Worm (Caenorhabditis elegans) whole organism, L1 larva: ENCODE results near the gene glo-4.

Experiments
- aly-2 ChIP-seq: fragments of 150-350 bp; optimal IDR thresholded peaks from 2 replicates; lab custom pipeline; 2014; ENCODE audit warnings: missing biosample characterization, missing genetic modification characterization
- ceh-82 ChIP-seq, 3 experiments: fragments of 150-350 bp in 1 of 3; sonication (generic microtip) in 2 of 3; optimal IDR thresholded peaks; 2 replicates each; lab custom pipeline; 2014 to 2017; ENCODE audit warnings: missing biosample characterization in 3 of 3, missing genetic modification characterization in 3 of 3
- dpl-1 ChIP-seq, 3 experiments: fragments of 150-350 bp in 2 of 3; sonication (generic microtip) in 1 of 3; optimal IDR thresholded peaks; 2 replicates each; lab custom pipeline; 2014 to 2017; ENCODE audit warnings: missing biosample characterization in 3 of 3, missing genetic modification characterization in 3 of 3, missing genetic modification reagents in 3 of 3
- efl-1 ChIP-seq, 4 experiments: fragments of 150-350 bp; optimal IDR thresholded peaks in 3 of 4; peaks in 1 of 4; 1 replicate in 1 of 4; 2 replicates in 3 of 4; lab custom pipeline; 2014; ENCODE audit warnings: missing biosample characterization in 2 of 4, missing genetic modification characterization in 2 of 4, missing genetic modification reagents in 2 of 4
- elt-2 ChIP-seq: sonication (generic microtip); optimal IDR thresholded peaks from 2 replicates; lab custom pipeline; 2016; ENCODE audit warnings: missing genetic modification characterization, mild to moderate bottlenecking, inconsistent platforms, missing compliant biosample characterization, missing genetic modification reagents
- fos-1 ChIP-seq: fragments of 150-350 bp; optimal IDR thresholded peaks from 2 replicates; lab custom pipeline; 2014; ENCODE audit warnings: missing biosample characterization, missing genetic modification characterization
- mdl-1 ChIP-seq, 2 experiments: fragments of 150-350 bp; optimal IDR thresholded peaks; 2 replicates each; lab custom pipeline; 2014 to 2017; ENCODE audit warnings: missing biosample characterization in 2 of 2, missing genetic modification characterization in 2 of 2, inconsistent platforms in 1 of 2
- nhr-76 ChIP-seq: sonication (generic microtip); optimal IDR thresholded peaks from 2 replicates; lab custom pipeline; 2017; ENCODE audit warnings: missing biosample characterization, missing genetic modification characterization
- nhr-77 ChIP-seq: fragments of 150-350 bp; optimal IDR thresholded peaks from 2 replicates; lab custom pipeline; 2014; ENCODE audit warnings: missing biosample characterization, missing genetic modification characterization
- unc-130 ChIP-seq: fragments of 150-350 bp; optimal IDR thresholded peaks from 2 replicates; lab custom pipeline; 2017; ENCODE audit warnings: missing biosample characterization, missing genetic modification characterization, inconsistent platforms

ce11 chrV:9224981-9225380 lies 18.0 kb downstream of the glo-4 start:
- TF ChIP-seq nhr-76 (tag; lab: Kevin White, UChicago) (no peak), mdl-1 (tag; optimal IDR thresholded peaks at IDR 0.05; lab: Kevin White, UChicago) (no peak), elt-2 (tag; lab: Kevin White, UChicago) (no peak), efl-1 (optimal IDR thresholded peaks at IDR 0.05; lab: Kevin White, UChicago) (no peak), efl-1 (GFP tag; optimal IDR thresholded peaks at IDR 0.05 in 1 of 2; lab: Kevin White, UChicago) (no peak), dpl-1 (GFP tag; optimal IDR thresholded peaks at IDR 0.05; lab: Kevin White, UChicago) (no peak), unc-130 (tag; lab: Kevin White, UChicago) (no peak), aly-2 (no peak), ceh-82 (tag; optimal IDR thresholded peaks at IDR 0.05; lab: Kevin White, UChicago) (no peak), nhr-77 (tag; lab: Kevin White, UChicago) (no peak), fos-1 (no peak)
